Fruit fly (Drosophila melanogaster) whole organism, embryonic: ENCODE results near the gene CG6409.
A peak's percentile ranks its signal among the peaks of the same experiment; 100 is the strongest.

Experiments used
- Abd-B ChIP-seq: fragments of 200-800 bp; sonication (Bioruptor generic); optimal IDR thresholded peaks from 2 replicates; lab custom pipeline; 2018; ENCODE audit warnings: missing biosample characterization, mild to moderate bottlenecking, missing genetic modification characterization, moderate library complexity
- Bgb ChIP-seq: fragments of 200-800 bp; sonication (Bioruptor generic); IDR thresholded peaks from 2 replicates; pipeline ENCODE4 v1.3.6; 2022; ENCODE audit warnings: missing biosample characterization, missing genetic modification characterization; ENCODE audit not compliant: partially characterized antibody
- CG10979 ChIP-seq: fragments of 200-800 bp; sonication (Bioruptor generic); optimal IDR thresholded peaks from 2 replicates; lab custom pipeline; 2018; ENCODE audit warnings: missing biosample characterization, mild to moderate bottlenecking, missing genetic modification characterization, moderate library complexity
- CG11504 ChIP-seq: fragments of 200-800 bp; sonication (Bioruptor generic); optimal IDR thresholded peaks from 3 replicates; lab custom pipeline; 2019; ENCODE audit warnings: missing biosample characterization, mild to moderate bottlenecking, missing genetic modification characterization, moderate library complexity
- CG12391 ChIP-seq: fragments of 200-800 bp; sonication (Bioruptor generic); optimal IDR thresholded peaks from 3 replicates; lab custom pipeline; 2018; ENCODE audit warnings: missing biosample characterization, mild to moderate bottlenecking, missing genetic modification characterization, moderate library complexity
- CG13894 ChIP-seq: fragments of 200-800 bp; sonication (Bioruptor generic); optimal IDR thresholded peaks from 3 replicates; lab custom pipeline; 2018; ENCODE audit warnings: missing biosample characterization, mild to moderate bottlenecking, missing genetic modification characterization, moderate library complexity
- CG14710 ChIP-seq: fragments of 200-800 bp; sonication (Bioruptor generic); optimal IDR thresholded peaks from 3 replicates; lab custom pipeline; 2019; ENCODE audit warnings: missing biosample characterization, mild to moderate bottlenecking, missing genetic modification characterization, moderate library complexity
- CG1602 ChIP-seq: fragments of 200-800 bp; sonication (Bioruptor generic); optimal IDR thresholded peaks from 3 replicates; lab custom pipeline; 2016; ENCODE audit warnings: missing biosample characterization, missing genetic modification characterization
- CG17912 ChIP-seq: fragments of 200-800 bp; sonication (Bioruptor generic); optimal IDR thresholded peaks from 2 replicates; lab custom pipeline; 2018; ENCODE audit warnings: missing biosample characterization, mild to moderate bottlenecking, missing genetic modification characterization
- CG1792 ChIP-seq: fragments of 200-800 bp; sonication (Bioruptor generic); optimal IDR thresholded peaks from 2 replicates; lab custom pipeline; 2016; ENCODE audit warnings: missing biosample characterization, missing genetic modification characterization
- CG18262 ChIP-seq: fragments of 200-800 bp; optimal IDR thresholded peaks from 3 replicates; lab custom pipeline; 2019; ENCODE audit warnings: missing biosample characterization, mild to moderate bottlenecking, missing genetic modification characterization, moderate library complexity
- CG18599 ChIP-seq: fragments of 200-800 bp; sonication (Bioruptor generic); optimal IDR thresholded peaks from 3 replicates; lab custom pipeline; 2017; ENCODE audit warnings: missing biosample characterization, missing genetic modification characterization, mild to moderate bottlenecking, moderate library complexity, missing genetic modification reagents
- CG30403 ChIP-seq: fragments of 200-800 bp; sonication (Bioruptor generic); optimal IDR thresholded peaks from 3 replicates; lab custom pipeline; 2016; ENCODE audit warnings: missing biosample characterization, missing genetic modification characterization
- CG34376 ChIP-seq: fragments of 200-800 bp; sonication (Bioruptor generic); optimal IDR thresholded peaks from 2 replicates; lab custom pipeline; 2018; ENCODE audit warnings: missing biosample characterization, mild to moderate bottlenecking, missing genetic modification characterization
- CG3995 ChIP-seq: fragments of 200-800 bp; sonication (Bioruptor generic); optimal IDR thresholded peaks from 3 replicates; lab custom pipeline; 2016; ENCODE audit warnings: missing biosample characterization, missing genetic modification characterization
- CG5245 ChIP-seq: fragments of 200-800 bp; sonication (Bioruptor generic); optimal IDR thresholded peaks from 3 replicates; lab custom pipeline; 2016; ENCODE audit warnings: missing biosample characterization, missing genetic modification characterization
- CG6689 ChIP-seq: fragments of 200-800 bp; sonication (Bioruptor generic); IDR thresholded peaks from 2 replicates; pipeline ENCODE4 v1.3.6; 2022; ENCODE audit warnings: missing biosample characterization, missing genetic modification characterization
- CG9437 ChIP-seq: fragments of 200-800 bp; sonication (Bioruptor generic); optimal IDR thresholded peaks from 2 replicates; lab custom pipeline; 2018; ENCODE audit warnings: missing biosample characterization, mild to moderate bottlenecking, missing genetic modification characterization
- CG9609 ChIP-seq: fragments of 200-800 bp; sonication (Bioruptor generic); optimal IDR thresholded peaks from 3 replicates; lab custom pipeline; 2016; ENCODE audit warnings: missing biosample characterization, missing genetic modification characterization
- Chrac-16 ChIP-seq: fragments of 200-800 bp; sonication (Bioruptor generic); optimal IDR thresholded peaks from 3 replicates; lab custom pipeline; 2016; ENCODE audit warnings: missing biosample characterization, missing genetic modification characterization
- D ChIP-seq, 2 experiments: fragments of 200-800 bp in 1 of 2; fragments of >200 bp in 1 of 2; sonication (Bioruptor generic) in 1 of 2; optimal IDR thresholded peaks; 2 replicates in 1 of 2; 3 replicates in 1 of 2; lab custom pipeline; 2017; ENCODE audit warnings: mild to moderate bottlenecking in 1 of 2, missing biosample characterization in 1 of 2, missing genetic modification characterization in 1 of 2, missing genetic modification reagents in 1 of 2
- D19A ChIP-seq: fragments of 200-800 bp; optimal IDR thresholded peaks from 3 replicates; lab custom pipeline; 2019; ENCODE audit warnings: missing biosample characterization, mild to moderate bottlenecking, missing genetic modification characterization, moderate library complexity
- Dad ChIP-seq: fragments of 200-800 bp; sonication (Bioruptor generic); optimal IDR thresholded peaks from 3 replicates; lab custom pipeline; 2016; ENCODE audit warnings: missing biosample characterization, missing genetic modification characterization
- MESR4 ChIP-seq: fragments of 200-800 bp; sonication (Bioruptor generic); optimal IDR thresholded peaks from 2 replicates; lab custom pipeline; 2018; ENCODE audit warnings: missing biosample characterization, mild to moderate bottlenecking, missing genetic modification characterization, moderate library complexity
- NK7.1 ChIP-seq: fragments of 200-800 bp; sonication (Bioruptor generic); optimal IDR thresholded peaks from 3 replicates; lab custom pipeline; 2016; ENCODE audit warnings: missing biosample characterization, missing genetic modification characterization
- Stat92E ChIP-seq, 3 experiments: fragments of >200 bp in 2 of 3; fragments of 200-800 bp in 1 of 3; sonication (Bioruptor generic) in 1 of 3; optimal IDR thresholded peaks; 2 replicates each; lab custom pipeline; 2017 to 2019; ENCODE audit warnings: missing biosample characterization in 3 of 3, missing genetic modification characterization in 3 of 3, mild to moderate bottlenecking in 1 of 3, moderate library complexity in 1 of 3
- TFAM ChIP-seq: fragments of 200-800 bp; sonication (Bioruptor generic); optimal IDR thresholded peaks from 2 replicates; lab custom pipeline; 2017; ENCODE audit warnings: missing biosample characterization, missing genetic modification characterization, inconsistent platforms
- Trl ChIP-seq, 3 experiments: fragments of >200 bp in 2 of 3; fragments of 200-800 bp in 1 of 3; sonication (Bioruptor generic) in 1 of 3; optimal IDR thresholded peaks; 2 replicates in 1 of 3; 3 replicates in 2 of 3; lab custom pipeline; 2016 to 2017; ENCODE audit warnings: missing biosample characterization in 1 of 3, missing genetic modification characterization in 1 of 3
- Xrp1 ChIP-seq: fragments of 200-800 bp; sonication (Bioruptor generic); IDR thresholded peaks from 2 replicates; pipeline ENCODE4 v1.3.6; 2022; ENCODE audit warnings: missing biosample characterization, missing genetic modification characterization
- bcd ChIP-seq: fragments of 200-800 bp; sonication (Bioruptor generic); optimal IDR thresholded peaks from 2 replicates; lab custom pipeline; 2017; ENCODE audit warnings: missing biosample characterization, mild to moderate bottlenecking, missing genetic modification characterization
- btn ChIP-seq: fragments of 200-800 bp; sonication (Bioruptor generic); optimal IDR thresholded peaks from 2 replicates; lab custom pipeline; 2016; ENCODE audit warnings: missing biosample characterization, missing genetic modification characterization
- cg ChIP-seq: fragments of 200-800 bp; sonication (Bioruptor generic); optimal IDR thresholded peaks from 3 replicates; lab custom pipeline; 2019; ENCODE audit warnings: missing biosample characterization, mild to moderate bottlenecking, missing genetic modification characterization, moderate library complexity
- dmrt99B ChIP-seq: fragments of 200-800 bp; sonication (Bioruptor generic); optimal IDR thresholded peaks from 2 replicates; lab custom pipeline; 2018; ENCODE audit warnings: missing biosample characterization, mild to moderate bottlenecking, missing genetic modification characterization, moderate library complexity
- gem ChIP-seq: fragments of 200-800 bp; sonication (Bioruptor generic); optimal IDR thresholded peaks from 2 replicates; lab custom pipeline; 2019; ENCODE audit warnings: missing biosample characterization, mild to moderate bottlenecking, missing genetic modification characterization, moderate library complexity
- grau ChIP-seq: fragments of 200-800 bp; optimal IDR thresholded peaks from 3 replicates; lab custom pipeline; 2019; ENCODE audit warnings: missing biosample characterization, mild to moderate bottlenecking, missing genetic modification characterization, moderate library complexity
- ind ChIP-seq: fragments of 200-800 bp; sonication (Bioruptor generic); optimal IDR thresholded peaks from 3 replicates; lab custom pipeline; 2016; ENCODE audit warnings: missing biosample characterization, missing genetic modification characterization
- lmd ChIP-seq: fragments of 200-800 bp; sonication (Bioruptor generic); IDR thresholded peaks from 2 replicates; pipeline ENCODE4 v1.3.6; 2022; ENCODE audit warnings: missing biosample characterization, missing genetic modification characterization
- lola ChIP-seq, 3 experiments: fragments of >200 bp in 2 of 3; fragments of 200-800 bp in 1 of 3; sonication (Bioruptor generic) in 1 of 3; optimal IDR thresholded peaks; 2 replicates each; lab custom pipeline; 2017 to 2019; ENCODE audit warnings: missing biosample characterization in 3 of 3, missing genetic modification characterization in 3 of 3, mild to moderate bottlenecking in 1 of 3, moderate library complexity in 1 of 3
- nmo ChIP-seq: fragments of 200-800 bp; sonication (Bioruptor generic); optimal IDR thresholded peaks from 2 replicates; lab custom pipeline; 2018; ENCODE audit warnings: missing biosample characterization, mild to moderate bottlenecking, missing genetic modification characterization, moderate library complexity
- onecut ChIP-seq: fragments of 200-800 bp; sonication (Bioruptor generic); IDR thresholded peaks from 2 replicates; pipeline ENCODE4 v1.3.6; 2022; ENCODE audit warnings: missing biosample characterization, missing genetic modification characterization
- peb ChIP-seq: fragments of 200-800 bp; sonication (Bioruptor generic); IDR thresholded peaks from 2 replicates; pipeline ENCODE4 v1.3.6; 2022; ENCODE audit warnings: missing biosample characterization, missing genetic modification characterization
- prd ChIP-seq, 3 experiments: fragments of >200 bp in 2 of 3; fragments of 200-800 bp in 1 of 3; sonication (Bioruptor generic) in 1 of 3; optimal IDR thresholded peaks in 2 of 3; IDR thresholded peaks in 1 of 3; 2 replicates in 2 of 3; 3 replicates in 1 of 3; pipeline versions ENCODE4 v1.3.6 to Lab custom; 2017 to 2022; ENCODE audit warnings: missing biosample characterization in 1 of 3, missing genetic modification characterization in 1 of 3
- pum ChIP-seq: fragments of 200-800 bp; sonication (Bioruptor generic); optimal IDR thresholded peaks from 2 replicates; lab custom pipeline; 2016; ENCODE audit warnings: missing biosample characterization, missing genetic modification characterization
- row ChIP-seq: fragments of 200-800 bp; sonication (Bioruptor generic); IDR thresholded peaks from 3 replicates; pipeline ENCODE4 v1.3.6; 2022; ENCODE audit warnings: missing biosample characterization, missing genetic modification characterization
- sens ChIP-seq: fragments of 200-800 bp; sonication (Bioruptor generic); peaks from one replicate; lab custom pipeline; 2016; ENCODE audit warnings: missing biosample characterization, missing genetic modification characterization
- sob ChIP-seq: fragments of 200-800 bp; sonication (Bioruptor generic); IDR thresholded peaks from 2 replicates; pipeline ENCODE4 v1.3.6; 2022; ENCODE audit warnings: missing biosample characterization, missing genetic modification characterization
- sqz ChIP-seq: fragments of 200-800 bp; sonication (Bioruptor generic); optimal IDR thresholded peaks from 3 replicates; lab custom pipeline; 2018; ENCODE audit warnings: missing biosample characterization, mild to moderate bottlenecking, missing genetic modification characterization
- trh ChIP-seq: fragments of 200-800 bp; sonication (Bioruptor generic); optimal IDR thresholded peaks from 2 replicates; lab custom pipeline; 2016; ENCODE audit warnings: missing biosample characterization, missing genetic modification characterization
- wor ChIP-seq: fragments of 200-800 bp; sonication (Bioruptor generic); IDR thresholded peaks from 2 replicates; pipeline ENCODE4 v1.3.6; 2022; ENCODE audit warnings: missing biosample characterization, missing genetic modification characterization

The CG6409 gene

dm6 chr3L:10851853-10852346 lies 30.3 kb downstream of the CG6409 start:
- TF ChIP-seq CG1602 (peak; percentile 37), lmd (GFP tag; lab: Robert Waterston, UW) (no peak), D19A (tag; lab: Kevin White, UChicago) (peak; percentile 30), dmrt99B (tag; lab: Kevin White, UChicago) (peak; percentile 60), nmo (GFP tag; lab: Kevin White, UChicago) (peak; percentile 71), CG6689 (GFP tag; lab: Robert Waterston, UW) (peak; percentile 44), pum (no peak), CG1792 (GFP tag; lab: Kevin White, UChicago) (no peak), CG18599 (GFP tag; lab: Kevin White, UChicago) (peak; percentile 19), CG11504 (tag; lab: Kevin White, UChicago) (peak; percentile 39), Chrac-16 (GFP tag; lab: Kevin White, UChicago) (peak; percentile 17), CG17912 (GFP tag; lab: Kevin White, UChicago) (no peak), Dad (GFP tag; lab: Kevin White, UChicago) (no peak), CG30403 (GFP tag; lab: Kevin White, UChicago) (peak; percentile 58), prd (optimal IDR thresholded peaks at IDR 0.05; lab: Kevin White, UChicago) (no peak), prd (GFP tag; IDR thresholded peaks at IDR 0.05; lab: Robert Waterston, UW) (no peak), sob (GFP tag; lab: Robert Waterston, UW) (no peak), row (GFP tag; lab: Robert Waterston, UW) (peak; percentile 5; the same call in 1 of the 3 replicates), onecut (GFP tag; lab: Robert Waterston, UW) (no peak), CG34376 (GFP tag; lab: Kevin White, UChicago) (no peak), sqz (no peak), gem (tag; lab: Kevin White, UChicago) (peak; percentile 76), CG5245 (GFP tag; lab: Kevin White, UChicago) (no peak), wor (no peak), CG13894 (tag; lab: Kevin White, UChicago) (no peak), bcd (GFP tag; lab: Kevin White, UChicago) (peak; percentile 29), btn (no peak), Xrp1 (GFP tag; lab: Robert Waterston, UW) (peak; percentile 21; the same call in 1 of the 2 replicates), sens (GFP tag; lab: Kevin White, UChicago) (peak; percentile 85), trh (GFP tag; lab: Kevin White, UChicago) (no peak), ind (no peak), CG14710 (tag; lab: Kevin White, UChicago) (peak; percentile 56), NK7.1 (GFP tag; lab: Kevin White, UChicago) (no peak), cg (GFP tag; lab: Kevin White, UChicago) (no peak), CG3995 (GFP tag; lab: Kevin White, UChicago) (no peak), CG9437 (GFP tag; lab: Kevin White, UChicago) (peak; percentile 55), D (optimal IDR thresholded peaks at IDR 0.05; lab: Kevin White, UChicago) (no peak), D (GFP tag; optimal IDR thresholded peaks at IDR 0.05; lab: Kevin White, UChicago) (peak; percentile 39), CG9609 (no peak), TFAM (GFP tag; lab: Kevin White, UChicago) (no peak), lola (GFP tag; optimal IDR thresholded peaks at IDR 0.05; lab: Kevin White, UChicago) (peak in 1 of 3 experiments; percentile 68), grau (peak; percentile 34), CG10979 (tag; lab: Kevin White, UChicago) (peak; percentile 52), MESR4 (GFP tag; lab: Kevin White, UChicago) (no peak), CG12391 (peak; percentile 52), CG18262 (peak; percentile 87), Trl (optimal IDR thresholded peaks at IDR 0.05; lab: Kevin White, UChicago) (no peak), Trl (GFP tag; optimal IDR thresholded peaks at IDR 0.05; lab: Kevin White, UChicago) (no peak), Stat92E (GFP tag; optimal IDR thresholded peaks at IDR 0.05; lab: Kevin White, UChicago) (no peak), Abd-B (GFP tag; lab: Kevin White, UChicago) (no peak), Bgb (GFP tag; lab: Robert Waterston, UW) (no peak), peb (GFP tag; lab: Robert Waterston, UW) (no peak)
